Worm (Caenorhabditis elegans) whole organism, young adult: ENCODE measurements around the gene Y69A2AR.31.

Source experiments
- B0019.2 ChIP-seq: fragments of 200-800 bp; sonication (Bioruptor generic); conservative IDR thresholded peaks from 2 replicates; pipeline ENCODE4 v1.3.6; 2022; ENCODE audit warnings: missing genetic modification reagents, missing genetic modification characterization, missing compliant biosample characterization
- B0035.1 ChIP-seq: sonication (generic microtip); optimal IDR thresholded peaks from 2 replicates; lab custom pipeline; 2016; ENCODE audit warnings: missing genetic modification characterization, mild to moderate bottlenecking, missing compliant biosample characterization, missing genotype, missing genetic modification reagents
- C06A6.2 ChIP-seq: fragments of 200-800 bp; sonication (Bioruptor generic); conservative IDR thresholded peaks from 2 replicates; pipeline ENCODE4 v1.3.6; 2022; ENCODE audit warnings: missing genetic modification characterization, missing compliant biosample characterization
- C17E4.6 ChIP-seq: fragments of 200-800 bp; sonication (Bioruptor generic); IDR thresholded peaks from 2 replicates; pipeline ENCODE4 v1.3.6; 2022; ENCODE audit warnings: missing genetic modification reagents, missing genetic modification characterization, missing compliant biosample characterization
- F22D6.2 ChIP-seq: sonication (generic microtip); optimal IDR thresholded peaks from 2 replicates; lab custom pipeline; 2016; ENCODE audit warnings: mild to moderate bottlenecking, missing genetic modification characterization, missing compliant biosample characterization
- F33H1.4 ChIP-seq: fragments of 200-800 bp; sonication (Bioruptor generic); IDR thresholded peaks from 2 replicates; pipeline ENCODE4 v1.3.6; 2022; ENCODE audit warnings: missing genetic modification reagents, missing genetic modification characterization, missing compliant biosample characterization
- F37B4.10 ChIP-seq: fragments of 200-800 bp; sonication (Bioruptor generic); IDR thresholded peaks from 2 replicates; pipeline ENCODE4 v1.3.6; 2022; ENCODE audit warnings: missing genetic modification characterization, missing compliant biosample characterization
- F39B2.1 ChIP-seq: fragments of 200-800 bp; sonication (Bioruptor generic); IDR thresholded peaks from 2 replicates; pipeline ENCODE4 v1.3.6; 2022; ENCODE audit warnings: missing genetic modification reagents, missing genetic modification characterization, missing compliant biosample characterization
- F52B5.7 ChIP-seq: sonication (generic microtip); optimal IDR thresholded peaks from 2 replicates; lab custom pipeline; 2016; ENCODE audit warnings: mild to moderate bottlenecking, missing genetic modification characterization, missing compliant biosample characterization
- F57C9.4 ChIP-seq: sonication (generic microtip); optimal IDR thresholded peaks from 2 replicates; lab custom pipeline; 2017; ENCODE audit warnings: mild to moderate bottlenecking, missing genetic modification characterization, missing compliant biosample characterization
- K12H6.12 ChIP-seq: fragments of 200-800 bp; sonication (Bioruptor generic); optimal IDR thresholded peaks from 2 replicates; lab custom pipeline; 2018; ENCODE audit warnings: mild to moderate bottlenecking, missing genetic modification characterization, missing compliant biosample characterization
- Y79H2A.3 ChIP-seq: fragments of 200-800 bp; sonication (Bioruptor generic); conservative IDR thresholded peaks from 2 replicates; pipeline ENCODE4 v1.3.6; 2022; ENCODE audit warnings: missing genetic modification reagents, missing genetic modification characterization, missing compliant biosample characterization
- akir-1 ChIP-seq: fragments of 200-800 bp; sonication (Bioruptor generic); optimal IDR thresholded peaks from 2 replicates; lab custom pipeline; 2018; ENCODE audit warnings: mild to moderate bottlenecking, missing genetic modification characterization, moderate library complexity, missing compliant biosample characterization
- attf-6 ChIP-seq: fragments of 200-800 bp; sonication (Bioruptor generic); IDR thresholded peaks from 2 replicates; pipeline ENCODE4 v1.3.6; 2022; ENCODE audit warnings: missing genetic modification reagents, missing genetic modification characterization, missing compliant biosample characterization
- bed-2 ChIP-seq: fragments of 200-800 bp; sonication (Bioruptor generic); IDR thresholded peaks from 2 replicates; pipeline ENCODE4 v1.3.6; 2022; ENCODE audit warnings: missing genetic modification reagents, missing genetic modification characterization, missing compliant biosample characterization
- ceh-40 ChIP-seq: fragments of 200-800 bp; sonication (Bioruptor generic); IDR thresholded peaks from 2 replicates; pipeline ENCODE4 v1.3.6; 2022; ENCODE audit warnings: missing genetic modification characterization, missing compliant biosample characterization
- ceh-58 ChIP-seq: fragments of 200-800 bp; sonication (Bioruptor generic); IDR thresholded peaks from 2 replicates; pipeline ENCODE4 v1.3.6; 2022; ENCODE audit warnings: missing genetic modification characterization, missing compliant biosample characterization
- ceh-79 ChIP-seq: sonication (generic microtip); optimal IDR thresholded peaks from 2 replicates; lab custom pipeline; 2017; ENCODE audit warnings: mild to moderate bottlenecking, missing genetic modification characterization, missing compliant biosample characterization
- dpff-1 ChIP-seq: sonication (generic microtip); optimal IDR thresholded peaks from 2 replicates; lab custom pipeline; 2017; ENCODE audit warnings: mild to moderate bottlenecking, missing genetic modification characterization, missing compliant biosample characterization
- ets-4 ChIP-seq: fragments of 200-800 bp; sonication (Bioruptor generic); optimal IDR thresholded peaks from 2 replicates; lab custom pipeline; 2018; ENCODE audit warnings: mild to moderate bottlenecking, missing genetic modification characterization, missing compliant biosample characterization
- him-1 ChIP-seq: sonication (generic microtip); optimal IDR thresholded peaks from 2 replicates; lab custom pipeline; 2016; ENCODE audit warnings: missing genotype, missing genetic modification reagents, missing genetic modification characterization, missing compliant biosample characterization
- hlh-26 ChIP-seq: fragments of 200-800 bp; sonication (Bioruptor generic); conservative IDR thresholded peaks from 2 replicates; pipeline ENCODE4 v1.3.6; 2022; ENCODE audit warnings: missing genetic modification reagents, missing genetic modification characterization, missing compliant biosample characterization
- hmg-1.2 ChIP-seq: fragments of 200-800 bp; sonication (Bioruptor generic); IDR thresholded peaks from 2 replicates; pipeline ENCODE4 v1.3.6; 2022; ENCODE audit warnings: missing genetic modification reagents, missing genetic modification characterization, missing compliant biosample characterization
- let-607 ChIP-seq, 2 experiments: fragments of 200-800 bp in 1 of 2; sonication (Bioruptor generic) in 1 of 2; sonication (generic microtip) in 1 of 2; optimal IDR thresholded peaks; 2 replicates each; lab custom pipeline; 2016 to 2018; ENCODE audit warnings: mild to moderate bottlenecking in 2 of 2, missing compliant biosample characterization in 2 of 2, missing genetic modification characterization in 2 of 2, moderate library complexity in 2 of 2, missing genotype in 1 of 2
- lin-35 ChIP-seq, 3 experiments: fragments of 150-350 bp in 2 of 3; sonication (generic microtip) in 1 of 3; optimal IDR thresholded peaks; 2 replicates each; lab custom pipeline; 2014 to 2018; ENCODE audit warnings: missing biosample characterization in 3 of 3, missing genetic modification characterization in 3 of 3, missing genetic modification reagents in 3 of 3
- lir-1 ChIP-seq: fragments of 200-800 bp; sonication (Bioruptor generic); conservative IDR thresholded peaks from 2 replicates; pipeline ENCODE4 v1.3.6; 2022; ENCODE audit warnings: missing genetic modification reagents, missing genetic modification characterization, missing compliant biosample characterization
- madf-10 ChIP-seq: sonication (generic microtip); optimal IDR thresholded peaks from 2 replicates; lab custom pipeline; 2016; ENCODE audit warnings: mild to moderate bottlenecking, missing genetic modification characterization, missing compliant biosample characterization
- madf-3 ChIP-seq: fragments of 200-800 bp; sonication (Bioruptor generic); IDR thresholded peaks from 2 replicates; pipeline ENCODE4 v1.3.6; 2022; ENCODE audit warnings: missing genetic modification reagents, missing genetic modification characterization, missing compliant biosample characterization
- madf-8 ChIP-seq: fragments of 200-800 bp; sonication (Bioruptor generic); conservative IDR thresholded peaks from 2 replicates; pipeline ENCODE4 v1.3.6; 2022; ENCODE audit warnings: missing genetic modification reagents, missing genetic modification characterization, missing compliant biosample characterization
- mcd-1 ChIP-seq: fragments of 200-800 bp; sonication (Bioruptor generic); IDR thresholded peaks from 2 replicates; pipeline ENCODE4 v1.3.6; 2022; ENCODE audit warnings: missing genetic modification reagents, missing genetic modification characterization, missing compliant biosample characterization
- mxl-1 ChIP-seq: sonication (generic microtip); optimal IDR thresholded peaks from 2 replicates; lab custom pipeline; 2016; ENCODE audit warnings: missing genetic modification characterization, missing compliant biosample characterization
- nhr-179 ChIP-seq: sonication (generic microtip); optimal IDR thresholded peaks from 2 replicates; lab custom pipeline; 2016; ENCODE audit warnings: mild to moderate bottlenecking, missing genetic modification characterization, missing compliant biosample characterization
- pbrm-1 ChIP-seq: fragments of 200-800 bp; sonication (Bioruptor generic); IDR thresholded peaks from 2 replicates; pipeline ENCODE4 v1.3.6; 2022; ENCODE audit warnings: missing genetic modification reagents, missing genetic modification characterization, missing compliant biosample characterization
- pha-4 ChIP-seq: fragments of 150-350 bp; sonication (generic microtip); optimal IDR thresholded peaks from 2 replicates; lab custom pipeline; 2014; ENCODE audit warnings: missing biosample characterization, missing genetic modification reagents, missing genetic modification characterization
- repo-1 ChIP-seq: sonication (generic microtip); optimal IDR thresholded peaks from 2 replicates; lab custom pipeline; 2017; ENCODE audit warnings: mild to moderate bottlenecking, missing genetic modification characterization, missing compliant biosample characterization
- sea-2 ChIP-seq: fragments of 200-800 bp; sonication (Bioruptor generic); IDR thresholded peaks from 2 replicates; pipeline ENCODE4 v1.3.6; 2022; ENCODE audit warnings: missing genetic modification characterization, missing compliant biosample characterization
- snpc-1.1 ChIP-seq: sonication (generic microtip); optimal IDR thresholded peaks from 2 replicates; lab custom pipeline; 2017; ENCODE audit warnings: missing genetic modification characterization, mild to moderate bottlenecking, missing compliant biosample characterization, antibody characterized with exemption, moderate library complexity, missing genotype, missing genetic modification reagents; ENCODE audit not compliant: insufficient read depth
- snpc-4 ChIP-seq, 5 experiments: fragments of 150-350 bp in 1 of 5; sonication (generic microtip) in 4 of 5; optimal IDR thresholded peaks; 2 replicates each; lab custom pipeline; 2014 to 2018; ENCODE audit warnings: missing genetic modification characterization in 5 of 5, missing biosample characterization in 3 of 5, antibody characterized with exemption in 2 of 5, mild to moderate bottlenecking in 2 of 5, missing compliant biosample characterization in 2 of 5, missing genotype in 2 of 5, moderate library complexity in 2 of 5, missing genetic modification reagents in 1 of 5
- somi-1 ChIP-seq: fragments of 200-800 bp; sonication (Bioruptor generic); optimal IDR thresholded peaks from 2 replicates; lab custom pipeline; 2018; ENCODE audit warnings: mild to moderate bottlenecking, missing genetic modification characterization, missing compliant biosample characterization
- sptf-2 ChIP-seq: fragments of 200-800 bp; sonication (Bioruptor generic); optimal IDR thresholded peaks from 2 replicates; lab custom pipeline; 2018; ENCODE audit warnings: mild to moderate bottlenecking, missing genetic modification characterization, missing compliant biosample characterization
- tbp1 ChIP-seq: fragments of 200-800 bp; sonication (Bioruptor generic); optimal IDR thresholded peaks from 2 replicates; lab custom pipeline; 2018; ENCODE audit warnings: mild to moderate bottlenecking, missing genetic modification characterization, missing compliant biosample characterization
- tbx-9 ChIP-seq: sonication (generic microtip); optimal IDR thresholded peaks from 2 replicates; lab custom pipeline; 2016; ENCODE audit warnings: borderline replicate concordance, missing genetic modification characterization, inconsistent platforms, missing compliant biosample characterization
- tlf-1 ChIP-seq: fragments of 200-800 bp; sonication (Bioruptor generic); optimal IDR thresholded peaks from 2 replicates; lab custom pipeline; 2018; ENCODE audit warnings: mild to moderate bottlenecking, missing genetic modification characterization, missing compliant biosample characterization
- unc-130 ChIP-seq: sonication (generic microtip); optimal IDR thresholded peaks from 2 replicates; lab custom pipeline; 2016; ENCODE audit warnings: missing genetic modification reagents, missing genetic modification characterization, missing compliant biosample characterization
- ztf-3 ChIP-seq: fragments of 200-800 bp; sonication (Bioruptor generic); optimal IDR thresholded peaks from 2 replicates; lab custom pipeline; 2018; ENCODE audit warnings: mild to moderate bottlenecking, missing genetic modification characterization, missing compliant biosample characterization

The Y69A2AR.31 gene

ce11 chrIV:2601988-2602861 lies 61.6 kb downstream of the Y69A2AR.31 start (continued):
- TF ChIP-seq mcd-1 (peak; percentile 91), ceh-58 (GFP tag; lab: Robert Waterston, UW) (no peak), somi-1 (peak; percentile 99), unc-130 (GFP tag; lab: Kevin White, UChicago) (no peak), let-607 (tag; optimal IDR thresholded peaks at IDR 0.05; lab: Kevin White, UChicago) (peak; percentile 78 to 93), bed-2 (GFP tag; lab: Robert Waterston, UW) (no peak), F52B5.7 (peak; percentile 92), F39B2.1 (GFP tag; lab: Robert Waterston, UW) (peak; percentile 69), him-1 (tag; lab: Kevin White, UChicago) (no peak), pha-4 (peak; percentile 93), lin-35 (GFP tag; optimal IDR thresholded peaks at IDR 0.05; lab: Kevin White, UChicago) (peak in 1 of 3 experiments; percentile 87), sea-2 (GFP tag; lab: Robert Waterston, UW) (peak; percentile 97), snpc-1.1 (no peak), tbp1 (GFP tag; lab: Kevin White, UChicago) (peak; percentile 76), repo-1 (tag; lab: Kevin White, UChicago) (peak; percentile 97), mxl-1 (tag; lab: Kevin White, UChicago) (no peak), C06A6.2 (peak; percentile 96), ztf-3 (GFP tag; lab: Kevin White, UChicago) (peak; percentile 92), Y79H2A.3 (GFP tag; lab: Robert Waterston, UW) (peak; percentile 71; the same call in 1 of the 2 replicates), madf-8 (GFP tag; lab: Robert Waterston, UW) (no peak), dpff-1 (tag; lab: Kevin White, UChicago) (peak; percentile 54), ceh-40 (GFP tag; lab: Robert Waterston, UW) (peak; percentile 63; the same call in 1 of the 2 replicates), nhr-179 (tag; lab: Kevin White, UChicago) (no peak), akir-1 (GFP tag; lab: Kevin White, UChicago) (peak; percentile 90), pbrm-1 (GFP tag; lab: Robert Waterston, UW) (peak; percentile 96), B0019.2 (GFP tag; lab: Robert Waterston, UW) (peak; percentile 58; the same call in 1 of the 2 replicates), attf-6 (peak; percentile 62), ceh-79 (peak; percentile 90), tbx-9 (tag; lab: Kevin White, UChicago) (no peak), K12H6.12 (peak; percentile 93), madf-10 (tag; lab: Kevin White, UChicago) (peak; percentile 92), tlf-1 (GFP tag; lab: Kevin White, UChicago) (peak; percentile 97), ets-4 (peak; percentile 90), hmg-1.2 (peak; percentile 98), lir-1 (GFP tag; lab: Robert Waterston, UW) (peak; percentile 96), snpc-4 (GFP tag; optimal IDR thresholded peaks at IDR 0.05; lab: Kevin White, UChicago) (no peak), snpc-4 (tag; optimal IDR thresholded peaks at IDR 0.05; lab: Kevin White, UChicago) (peak; percentile 59 to 88 (median 81)), F22D6.2 (tag; lab: Kevin White, UChicago) (peak; percentile 94), sptf-2 (no peak), F33H1.4 (GFP tag; lab: Robert Waterston, UW) (peak; percentile 65), F57C9.4 (peak; percentile 75), F37B4.10 (GFP tag; lab: Robert Waterston, UW) (peak; percentile 97), madf-3 (GFP tag; lab: Robert Waterston, UW) (peak; percentile 93), hlh-26 (GFP tag; lab: Robert Waterston, UW) (no peak), B0035.1 (tag; lab: Kevin White, UChicago) (peak; percentile 91), C17E4.6 (peak; percentile 92)
